Fruit fly (Drosophila melanogaster) whole organism, embryonic: Measurements from ENCODE around the gene nonC.

Experiments
- Atf6 ChIP-seq: fragments of 200-800 bp; sonication (Bioruptor generic); IDR thresholded peaks from 2 replicates; pipeline ENCODE4 v1.3.6; 2022; ENCODE audit warnings: missing biosample characterization, missing genetic modification characterization
- BEAF-32 ChIP-seq: fragments of 200-800 bp; sonication (Bioruptor generic); optimal IDR thresholded peaks from 3 replicates; lab custom pipeline; 2017; ENCODE audit warnings: missing biosample characterization, missing genetic modification characterization, mild to moderate bottlenecking, moderate library complexity, missing genetic modification reagents
- Bgb ChIP-seq: fragments of 200-800 bp; sonication (Bioruptor generic); IDR thresholded peaks from 2 replicates; pipeline ENCODE4 v1.3.6; 2022; ENCODE audit warnings: missing biosample characterization, missing genetic modification characterization; ENCODE audit not compliant: partially characterized antibody
- CG10209 ChIP-seq: fragments of 200-800 bp; sonication (Bioruptor generic); optimal IDR thresholded peaks from 3 replicates; lab custom pipeline; 2017; ENCODE audit warnings: missing biosample characterization, mild to moderate bottlenecking, missing genetic modification characterization, missing genetic modification reagents
- CG15514 ChIP-seq: fragments of 200-800 bp; sonication (Bioruptor generic); optimal IDR thresholded peaks from 3 replicates; lab custom pipeline; 2017; ENCODE audit warnings: missing biosample characterization, missing genetic modification characterization, mild to moderate bottlenecking, moderate library complexity, missing genetic modification reagents
- CG2116 ChIP-seq: fragments of 200-800 bp; sonication (Bioruptor generic); optimal IDR thresholded peaks from 3 replicates; lab custom pipeline; 2018; ENCODE audit warnings: missing biosample characterization, mild to moderate bottlenecking, missing genetic modification characterization
- CG2120 ChIP-seq: fragments of 200-800 bp; sonication (Bioruptor generic); optimal IDR thresholded peaks from 3 replicates; lab custom pipeline; 2016; ENCODE audit warnings: missing biosample characterization, missing genetic modification characterization
- CG3065 ChIP-seq: fragments of 200-800 bp; sonication (Bioruptor generic); optimal IDR thresholded peaks from 2 replicates; lab custom pipeline; 2016; ENCODE audit warnings: missing biosample characterization, missing genetic modification characterization
- CG31224 ChIP-seq: fragments of 200-800 bp; sonication (Bioruptor generic); IDR thresholded peaks from 2 replicates; pipeline ENCODE4 v1.3.6; 2022; ENCODE audit warnings: missing biosample characterization, missing genetic modification characterization
- CG42726 ChIP-seq: fragments of 200-800 bp; sonication (Bioruptor generic); IDR thresholded peaks from 2 replicates; pipeline ENCODE4 v1.3.6; 2022; ENCODE audit warnings: missing biosample characterization, missing genetic modification characterization; ENCODE audit not compliant: partially characterized antibody
- CG4854 ChIP-seq: fragments of 200-800 bp; sonication (Bioruptor generic); optimal IDR thresholded peaks from 2 replicates; lab custom pipeline; 2016; ENCODE audit warnings: missing biosample characterization, missing genetic modification characterization, inconsistent platforms
- CG6791 ChIP-seq: fragments of 200-800 bp; sonication (Bioruptor generic); IDR thresholded peaks from 3 replicates; pipeline ENCODE4 v1.3.6; 2022; ENCODE audit warnings: missing biosample characterization, missing genetic modification characterization; ENCODE audit not compliant: partially characterized antibody
- CG6854 ChIP-seq: fragments of 200-800 bp; sonication (Bioruptor generic); optimal IDR thresholded peaks from 3 replicates; lab custom pipeline; 2017; ENCODE audit warnings: missing biosample characterization, mild to moderate bottlenecking, missing genetic modification characterization
- CG7271 ChIP-seq: fragments of 200-800 bp; sonication (Bioruptor generic); optimal IDR thresholded peaks from 2 replicates; lab custom pipeline; 2018; ENCODE audit warnings: missing biosample characterization, mild to moderate bottlenecking, missing genetic modification characterization, moderate library complexity
- CG7556 ChIP-seq: fragments of 200-800 bp; sonication (Bioruptor generic); optimal IDR thresholded peaks from 2 replicates; lab custom pipeline; 2017; ENCODE audit warnings: missing biosample characterization, mild to moderate bottlenecking, missing genetic modification characterization
- CG8765 ChIP-seq: fragments of 200-800 bp; sonication (Bioruptor generic); IDR thresholded peaks from 2 replicates; pipeline ENCODE4 v1.3.6; 2022; ENCODE audit warnings: missing biosample characterization, missing genetic modification characterization
- D19A ChIP-seq: fragments of 200-800 bp; optimal IDR thresholded peaks from 3 replicates; lab custom pipeline; 2019; ENCODE audit warnings: missing biosample characterization, mild to moderate bottlenecking, missing genetic modification characterization, moderate library complexity
- Dfd ChIP-seq, 2 experiments: fragments of >200 bp; optimal IDR thresholded peaks; 2 replicates each; lab custom pipeline; 2017; ENCODE audit warnings: missing biosample characterization in 2 of 2, missing genetic modification characterization in 2 of 2
- Doc3 ChIP-seq: fragments of 200-800 bp; sonication (Bioruptor generic); IDR thresholded peaks from 3 replicates; pipeline ENCODE4 v1.3.6; 2022; ENCODE audit warnings: missing biosample characterization, missing genetic modification characterization; ENCODE audit not compliant: partially characterized antibody
- Dref ChIP-seq: fragments of 200-800 bp; sonication (Bioruptor generic); IDR thresholded peaks from 2 replicates; pipeline ENCODE4 v1.3.6; 2022; ENCODE audit warnings: missing biosample characterization, missing genetic modification characterization
- Elba2 ChIP-seq: fragments of 200-800 bp; sonication (Bioruptor generic); optimal IDR thresholded peaks from 3 replicates; lab custom pipeline; 2016; ENCODE audit warnings: missing biosample characterization, missing genetic modification characterization
- Ets65A ChIP-seq: fragments of 200-800 bp; sonication (Bioruptor generic); peaks from one replicate; lab custom pipeline; 2016; ENCODE audit warnings: missing biosample characterization, missing genetic modification characterization
- Ets97D ChIP-seq: fragments of 200-800 bp; sonication (Bioruptor generic); optimal IDR thresholded peaks from 3 replicates; lab custom pipeline; 2016; ENCODE audit warnings: missing biosample characterization, missing genetic modification characterization
- Mes4 ChIP-seq: fragments of 200-800 bp; sonication (Bioruptor generic); optimal IDR thresholded peaks from 2 replicates; lab custom pipeline; 2016; ENCODE audit warnings: missing biosample characterization, missing genetic modification characterization
- NC2α ChIP-seq: fragments of 200-800 bp; sonication (Bioruptor generic); optimal IDR thresholded peaks from 2 replicates; lab custom pipeline; 2016; ENCODE audit warnings: missing biosample characterization, missing genetic modification characterization
- Opbp ChIP-seq: fragments of 200-800 bp; sonication (Bioruptor generic); IDR thresholded peaks from 3 replicates; pipeline ENCODE4 v1.3.6; 2022; ENCODE audit warnings: missing biosample characterization, missing genetic modification characterization; ENCODE audit not compliant: partially characterized antibody
- PHDP ChIP-seq: fragments of 200-800 bp; sonication (Bioruptor generic); optimal IDR thresholded peaks from 3 replicates; lab custom pipeline; 2018; ENCODE audit warnings: missing biosample characterization, mild to moderate bottlenecking, missing genetic modification characterization, moderate library complexity
- Ptx1 ChIP-seq: fragments of 200-800 bp; sonication (Bioruptor generic); IDR thresholded peaks from 2 replicates; pipeline ENCODE4 v1.3.6; 2022; ENCODE audit warnings: missing biosample characterization, missing genetic modification characterization
- Scr ChIP-seq: fragments of 200-800 bp; sonication (Bioruptor generic); IDR thresholded peaks from 2 replicates; pipeline ENCODE4 v1.3.6; 2022; ENCODE audit warnings: missing biosample characterization, missing genetic modification characterization; ENCODE audit not compliant: partially characterized antibody
- Usf ChIP-seq: fragments of 200-800 bp; sonication (Bioruptor generic); optimal IDR thresholded peaks from 2 replicates; lab custom pipeline; 2017; ENCODE audit warnings: missing genotype, missing biosample characterization, missing genetic modification characterization
- az2 ChIP-seq: fragments of 200-800 bp; sonication (Bioruptor generic); optimal IDR thresholded peaks from 3 replicates; lab custom pipeline; 2016; ENCODE audit warnings: missing biosample characterization, missing genetic modification characterization
- bbx ChIP-seq: fragments of 200-800 bp; sonication (Bioruptor generic); IDR thresholded peaks from 2 replicates; pipeline ENCODE4 v1.3.6; 2022; ENCODE audit warnings: missing biosample characterization, missing genetic modification characterization; ENCODE audit not compliant: partially characterized antibody
- cg ChIP-seq: fragments of 200-800 bp; sonication (Bioruptor generic); optimal IDR thresholded peaks from 3 replicates; lab custom pipeline; 2019; ENCODE audit warnings: missing biosample characterization, mild to moderate bottlenecking, missing genetic modification characterization, moderate library complexity
- crol ChIP-seq: fragments of 200-800 bp; sonication (Bioruptor generic); IDR thresholded peaks from 2 replicates; pipeline ENCODE4 v1.3.6; 2022; ENCODE audit warnings: missing biosample characterization, missing genetic modification characterization
- dm ChIP-seq: fragments of 200-800 bp; sonication (Bioruptor generic); optimal IDR thresholded peaks from 3 replicates; lab custom pipeline; 2016; ENCODE audit warnings: missing biosample characterization, missing genetic modification characterization
- grau ChIP-seq: fragments of 200-800 bp; optimal IDR thresholded peaks from 3 replicates; lab custom pipeline; 2019; ENCODE audit warnings: missing biosample characterization, mild to moderate bottlenecking, missing genetic modification characterization, moderate library complexity
- hb ChIP-seq: fragments of 200-800 bp; sonication (Bioruptor generic); IDR thresholded peaks from 3 replicates; pipeline ENCODE4 v1.3.6; 2022; ENCODE audit warnings: missing biosample characterization, missing genetic modification characterization; ENCODE audit not compliant: partially characterized antibody
- inv ChIP-seq: fragments of 200-800 bp; sonication (Bioruptor generic); IDR thresholded peaks from 2 replicates; pipeline ENCODE4 v1.3.6; 2022; ENCODE audit warnings: missing biosample characterization, missing genetic modification characterization; ENCODE audit not compliant: partially characterized antibody
- nerfin-2 ChIP-seq: fragments of 200-800 bp; sonication (Bioruptor generic); IDR thresholded peaks from 2 replicates; pipeline ENCODE4 v1.3.6; 2022; ENCODE audit warnings: missing biosample characterization, missing genetic modification characterization; ENCODE audit not compliant: partially characterized antibody
- onecut ChIP-seq: fragments of 200-800 bp; sonication (Bioruptor generic); IDR thresholded peaks from 2 replicates; pipeline ENCODE4 v1.3.6; 2022; ENCODE audit warnings: missing biosample characterization, missing genetic modification characterization
- pros ChIP-seq: fragments of 200-800 bp; sonication (Bioruptor generic); optimal IDR thresholded peaks from 3 replicates; lab custom pipeline; 2019; ENCODE audit warnings: missing biosample characterization, mild to moderate bottlenecking, missing genetic modification characterization, moderate library complexity
- pzg ChIP-seq: fragments of 200-800 bp; sonication (Bioruptor generic); optimal IDR thresholded peaks from 3 replicates; lab custom pipeline; 2018; ENCODE audit warnings: missing biosample characterization, mild to moderate bottlenecking, missing genetic modification characterization, moderate library complexity
- repo ChIP-seq: fragments of 200-800 bp; sonication (Bioruptor generic); optimal IDR thresholded peaks from 2 replicates; lab custom pipeline; 2016; ENCODE audit warnings: missing biosample characterization, missing genetic modification characterization
- ro ChIP-seq: fragments of 200-800 bp; sonication (Bioruptor generic); IDR thresholded peaks from 2 replicates; pipeline ENCODE4 v1.3.6; 2022; ENCODE audit warnings: missing biosample characterization, missing genetic modification characterization
- row ChIP-seq: fragments of 200-800 bp; sonication (Bioruptor generic); IDR thresholded peaks from 3 replicates; pipeline ENCODE4 v1.3.6; 2022; ENCODE audit warnings: missing biosample characterization, missing genetic modification characterization
- scrt ChIP-seq: fragments of 200-800 bp; sonication (Bioruptor generic); optimal IDR thresholded peaks from 2 replicates; lab custom pipeline; 2018; ENCODE audit warnings: missing biosample characterization, mild to moderate bottlenecking, missing genetic modification characterization, moderate library complexity
- seq ChIP-seq: fragments of 200-800 bp; sonication (Bioruptor generic); IDR thresholded peaks from 2 replicates; pipeline ENCODE4 v1.3.6; 2022; ENCODE audit warnings: missing biosample characterization, missing genetic modification characterization
- stwl ChIP-seq: fragments of 200-800 bp; sonication (Bioruptor generic); optimal IDR thresholded peaks from 3 replicates; lab custom pipeline; 2018; ENCODE audit warnings: missing biosample characterization, mild to moderate bottlenecking, missing genetic modification characterization, moderate library complexity
- unc-4 ChIP-seq: fragments of 200-800 bp; sonication (Bioruptor generic); IDR thresholded peaks from 2 replicates; pipeline ENCODE4 v1.3.6; 2022; ENCODE audit warnings: missing biosample characterization, missing genetic modification characterization; ENCODE audit not compliant: partially characterized antibody

The nonC gene

DNA sequence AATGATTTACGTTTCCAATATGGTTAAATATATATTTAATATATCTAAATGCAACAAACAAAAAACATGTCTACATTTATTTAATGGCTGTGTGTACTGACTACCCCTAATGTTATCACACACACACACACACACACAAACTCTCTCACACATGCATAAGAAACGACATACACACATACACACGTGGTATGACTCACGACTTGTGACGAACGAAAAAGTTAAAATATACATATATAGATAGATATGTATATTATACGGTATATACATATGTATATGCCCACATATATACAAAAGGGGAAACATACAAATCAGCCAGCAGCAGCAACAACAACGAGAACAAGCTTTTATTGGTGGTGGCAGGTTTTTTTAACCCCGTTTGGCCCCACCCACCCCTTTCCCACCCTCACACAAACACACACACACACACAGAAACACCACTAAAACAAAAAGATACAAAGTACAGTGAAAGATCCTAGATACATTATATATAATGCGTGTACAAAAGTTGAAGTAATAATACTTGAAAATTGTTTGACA is 50.7 kb downstream of the nonC start (continued):
- TF ChIP-seq grau (tag; lab: Kevin White, UChicago) (peak; percentile 16), Atf6 (GFP tag; lab: Robert Waterston, UW) (no peak), CG7556 (GFP tag; lab: Kevin White, UChicago) (no peak), Usf (GFP tag; lab: Kevin White, UChicago) (no peak), NC2α (GFP tag; lab: Kevin White, UChicago) (no peak), Ets65A (GFP tag; lab: Kevin White, UChicago) (no peak), Mes4 (GFP tag; lab: Kevin White, UChicago) (no peak), CG2120 (GFP tag; lab: Kevin White, UChicago) (no peak), CG6854 (no peak), Dfd (GFP tag; optimal IDR thresholded peaks at IDR 0.05; lab: Kevin White, UChicago) (no peak), CG4854 (GFP tag; lab: Kevin White, UChicago) (no peak), D19A (tag; lab: Kevin White, UChicago) (peak; percentile 25), CG3065 (GFP tag; lab: Kevin White, UChicago) (no peak), seq (GFP tag; lab: Robert Waterston, UW) (0 out of 2 replicates have a peak, but pooled peaks have one; percentile 12), row (peak; percentile 12; the same call in 1 of the 3 replicates), CG31224 (GFP tag; lab: Robert Waterston, UW) (no peak), CG7271 (tag; lab: Kevin White, UChicago) (no peak), Elba2 (GFP tag; lab: Kevin White, UChicago) (no peak), ro (GFP tag; lab: Robert Waterston, UW) (no peak), dm (no peak), repo (no peak), pros (GFP tag; lab: Kevin White, UChicago) (no peak), pzg (GFP tag; lab: Kevin White, UChicago) (no peak), scrt (GFP tag; lab: Kevin White, UChicago) (no peak), cg (peak; percentile 80), CG10209 (GFP tag; lab: Kevin White, UChicago) (no peak), crol (GFP tag; lab: Robert Waterston, UW) (peak; percentile 70), Ets97D (GFP tag; lab: Kevin White, UChicago) (no peak), PHDP (peak; percentile 9)

DNA sequence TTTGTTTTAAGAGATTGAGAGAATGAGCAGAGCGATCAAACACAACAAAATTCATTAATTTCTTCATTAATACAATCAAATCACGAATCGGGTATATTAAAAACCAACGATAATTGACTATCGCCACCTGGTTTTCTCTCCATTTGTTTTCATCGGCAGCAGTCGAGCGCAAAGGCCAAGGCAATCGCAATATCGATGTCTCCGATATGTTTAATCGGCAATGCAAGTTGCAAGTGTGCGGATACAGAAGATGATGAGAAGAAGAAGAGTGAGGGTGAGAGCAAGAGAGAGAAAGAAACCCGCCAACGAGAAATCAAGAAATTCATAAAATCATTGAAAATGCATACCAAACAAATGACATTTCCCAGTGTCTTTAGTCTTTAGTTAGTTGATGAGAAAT is 51.5 kb downstream of the nonC start:
- TF ChIP-seq Opbp: peak; percentile 63; the same call in 2 of the 3 replicates
- TF ChIP-seq stwl (tag; lab: Kevin White, UChicago): peak; percentile 68
- peak; percentile 53 for TF ChIP-seq Dref (GFP tag; lab: Robert Waterston, UW)
- peak; percentile 77; the same call in 1 of the 2 replicates for TF ChIP-seq CG42726
- TF ChIP-seq hb (GFP tag; lab: Robert Waterston, UW): peak; percentile 58; the same call in 1 of the 3 replicates
- TF ChIP-seq unc-4: peak; percentile 45; the same call in 1 of the 2 replicates
- TF ChIP-seq Scr (GFP tag; lab: Robert Waterston, UW): peak; percentile 64
- no peak for TF ChIP-seq CG15514 (GFP tag; lab: Kevin White, UChicago)
- TF ChIP-seq CG6791 (GFP tag; lab: Robert Waterston, UW): peak; percentile 72; the same call in 2 of the 3 replicates
- TF ChIP-seq Ptx1 (GFP tag; lab: Robert Waterston, UW): no peak
- no peak for TF ChIP-seq az2
- 0 out of 2 replicates have a peak, but pooled peaks have one; percentile 38 for TF ChIP-seq Bgb
- TF ChIP-seq Doc3: peak; percentile 31; the same call in 1 of the 3 replicates
- TF ChIP-seq BEAF-32 (GFP tag; lab: Kevin White, UChicago): peak; percentile 52
- peak; percentile 80 for TF ChIP-seq bbx (GFP tag; lab: Robert Waterston, UW)
- TF ChIP-seq CG2116 (GFP tag; lab: Kevin White, UChicago): peak; percentile 47
- no peak for TF ChIP-seq CG8765 (GFP tag; lab: Robert Waterston, UW)
- no peak for TF ChIP-seq onecut
- 0 out of 2 replicates have a peak, but pooled peaks have one; percentile 34 for TF ChIP-seq inv (GFP tag; lab: Robert Waterston, UW)
- peak; percentile 23; the same call in 1 of the 2 replicates for TF ChIP-seq nerfin-2 (GFP tag; lab: Robert Waterston, UW)
